Worm (Caenorhabditis elegans) whole organism, midembryonic: ENCODE results near the gene srz-20.
"Not testable (repeated sequence)": the region's sequence is repeated elsewhere in the genome, so short reads cannot be mapped to it uniquely, and the experiment has no call there.

Experiments
- T22C8.4 ChIP-seq: fragments of 200-800 bp; sonication (Bioruptor generic); IDR thresholded peaks from 2 replicates; pipeline ENCODE4 v1.3.6; 2022; ENCODE audit warnings: missing genetic modification characterization, missing compliant biosample characterization
- cog-1 ChIP-seq: sonication (generic microtip); optimal IDR thresholded peaks from 2 replicates; lab custom pipeline; 2016; ENCODE audit warnings: missing genetic modification characterization, missing compliant biosample characterization
- flt-1 ChIP-seq: fragments of 200-800 bp; sonication (Bioruptor generic); IDR thresholded peaks from 2 replicates; pipeline ENCODE4 v1.3.6; 2022; ENCODE audit warnings: missing genetic modification characterization, missing compliant biosample characterization
- klf-2 ChIP-seq: fragments of 200-800 bp; sonication (Bioruptor generic); conservative IDR thresholded peaks from 2 replicates; pipeline ENCODE4 v1.3.6; 2022; ENCODE audit warnings: missing genetic modification reagents, missing genetic modification characterization, missing compliant biosample characterization
- med-1 ChIP-seq: sonication (generic microtip); optimal IDR thresholded peaks from 2 replicates; lab custom pipeline; 2017; ENCODE audit warnings: missing genetic modification characterization, mild to moderate bottlenecking, missing compliant biosample characterization, antibody characterized with exemption, missing genetic modification reagents; ENCODE audit not compliant: insufficient read depth
- ref-1 ChIP-seq: fragments of 200-800 bp; sonication (Bioruptor generic); conservative IDR thresholded peaks from 2 replicates; pipeline ENCODE4 v1.3.6; 2022; ENCODE audit warnings: missing genetic modification reagents, missing genetic modification characterization, missing compliant biosample characterization
- tab-1 ChIP-seq: fragments of 200-800 bp; sonication (Bioruptor generic); IDR thresholded peaks from 2 replicates; pipeline ENCODE4 v1.3.6; 2022; ENCODE audit warnings: missing genetic modification characterization, missing compliant biosample characterization
- ztf-23 ChIP-seq: fragments of 200-800 bp; sonication (Bioruptor generic); IDR thresholded peaks from 2 replicates; pipeline ENCODE4 v1.3.6; 2022; ENCODE audit warnings: missing genetic modification reagents, missing genetic modification characterization, missing compliant biosample characterization
- ztf-29 ChIP-seq: fragments of 200-800 bp; sonication (Bioruptor generic); IDR thresholded peaks from 2 replicates; pipeline ENCODE4 v1.3.6; 2022; ENCODE audit warnings: missing genetic modification reagents, missing genetic modification characterization, missing compliant biosample characterization

The srz-20 gene

ce11 chrIV:3907506-3908188, 7.7 kb upstream of the srz-20 start, which contains the start of the genes F56D6.22 and F56D6.12:
Gene F56D6.22 (minus strand): TSS chrIV:3907606.
Gene F56D6.12 (plus strand): TSS chrIV:3908138.
- no peak for TF ChIP-seq flt-1 (GFP tag; lab: Robert Waterston, UW)
- TF ChIP-seq ztf-29 (GFP tag; lab: Robert Waterston, UW) = no peak
- no peak for TF ChIP-seq ref-1 (GFP tag; lab: Robert Waterston, UW)
- no peak for TF ChIP-seq ztf-23 (GFP tag; lab: Robert Waterston, UW)
- no peak for TF ChIP-seq T22C8.4 (GFP tag; lab: Robert Waterston, UW)
- no peak for TF ChIP-seq tab-1 (GFP tag; lab: Robert Waterston, UW)

ce11 chrIV:3909114-3909513, 6.3 kb upstream of the srz-20 start, which contains the start of gene F56D6.13:
Gene F56D6.13 (plus strand): TSS chrIV:3909414.
- no peak for TF ChIP-seq ztf-29 (GFP tag; lab: Robert Waterston, UW)

ce11 chrIV:3911848-3912247, 3.5 kb upstream of the srz-20 start, which contains the start of gene F56D6.18:
Gene F56D6.18 (minus strand): TSS chrIV:3911948.
- TF ChIP-seq cog-1 (tag; lab: Kevin White, UChicago); ztf-29 (GFP tag; lab: Robert Waterston, UW); T22C8.4 (GFP tag; lab: Robert Waterston, UW): not testable (repeated sequence)

- TF ChIP-seq tab-1 (GFP tag; lab: Robert Waterston, UW) (no peak), flt-1 (GFP tag; lab: Robert Waterston, UW) (no peak), klf-2 (no peak), cog-1 (tag; lab: Kevin White, UChicago) (no peak), ztf-23 (GFP tag; lab: Robert Waterston, UW) (no peak), med-1 (GFP tag; lab: Kevin White, UChicago) (no peak), ztf-29 (GFP tag; lab: Robert Waterston, UW) (no peak), ref-1 (GFP tag; lab: Robert Waterston, UW) (no peak), T22C8.4 (GFP tag; lab: Robert Waterston, UW) (no peak)
Observed at ce11 chrIV:3912598-3912997, 2.8 kb upstream of the srz-20 start, which contains the start of gene F56D6.20. Gene F56D6.20 (plus strand): TSS chrIV:3912898.

ce11 chrIV:3914462-3914861, 934 bp upstream of the srz-20 start, which contains the start of gene F56D6.19:
Gene F56D6.19 (plus strand): TSS chrIV:3914762.
- TF ChIP-seq flt-1 (GFP tag; lab: Robert Waterston, UW) = no peak
- no peak for TF ChIP-seq med-1 (GFP tag; lab: Kevin White, UChicago)
- TF ChIP-seq cog-1 (tag; lab: Kevin White, UChicago) = no peak
- no peak for TF ChIP-seq ztf-23 (GFP tag; lab: Robert Waterston, UW)
- TF ChIP-seq T22C8.4 (GFP tag; lab: Robert Waterston, UW) = no peak
- no peak for TF ChIP-seq ztf-29 (GFP tag; lab: Robert Waterston, UW)
- no peak for TF ChIP-seq tab-1 (GFP tag; lab: Robert Waterston, UW)
- no peak for TF ChIP-seq ref-1 (GFP tag; lab: Robert Waterston, UW)
- no peak for TF ChIP-seq klf-2

ce11 chrIV:3917405-3917804, 2.0 kb downstream of the srz-20 start, which contains the start of gene F56D6.14:
Gene F56D6.14 (plus strand): TSS chrIV:3917705.
- TF ChIP-seq ztf-29 (GFP tag; lab: Robert Waterston, UW) (no peak), ref-1 (GFP tag; lab: Robert Waterston, UW) (no peak), cog-1 (tag; lab: Kevin White, UChicago) (no peak), tab-1 (GFP tag; lab: Robert Waterston, UW) (no peak), med-1 (GFP tag; lab: Kevin White, UChicago) (no peak), flt-1 (GFP tag; lab: Robert Waterston, UW) (no peak), T22C8.4 (GFP tag; lab: Robert Waterston, UW) (no peak), klf-2 (no peak), ztf-23 (GFP tag; lab: Robert Waterston, UW) (no peak)

ce11 chrIV:3918160-3918559, 2.8 kb downstream of the srz-20 start, which contains the start of gene F56D6.23:
Gene F56D6.23 (plus strand): TSS chrIV:3918460.
- TF ChIP-seq tab-1 (GFP tag; lab: Robert Waterston, UW) (no peak), T22C8.4 (GFP tag; lab: Robert Waterston, UW) (no peak), flt-1 (GFP tag; lab: Robert Waterston, UW) (no peak), klf-2 (no peak), med-1 (GFP tag; lab: Kevin White, UChicago) (no peak), ztf-29 (GFP tag; lab: Robert Waterston, UW) (no peak), cog-1 (tag; lab: Kevin White, UChicago) (no peak), ztf-23 (GFP tag; lab: Robert Waterston, UW) (no peak), ref-1 (GFP tag; lab: Robert Waterston, UW) (no peak)

ce11 chrIV:3919506-3919905, 4.1 kb downstream of the srz-20 start, which contains the start of gene srz-19:
Gene srz-19 (plus strand): TSS chrIV:3919806.
- TF ChIP-seq ref-1 (GFP tag; lab: Robert Waterston, UW) = no peak
- TF ChIP-seq cog-1 (tag; lab: Kevin White, UChicago) = no peak
- no peak for TF ChIP-seq flt-1 (GFP tag; lab: Robert Waterston, UW)
- TF ChIP-seq tab-1 (GFP tag; lab: Robert Waterston, UW) = no peak
- no peak for TF ChIP-seq ztf-29 (GFP tag; lab: Robert Waterston, UW)
- TF ChIP-seq klf-2 = no peak
- no peak for TF ChIP-seq ztf-23 (GFP tag; lab: Robert Waterston, UW)
- no peak for TF ChIP-seq T22C8.4 (GFP tag; lab: Robert Waterston, UW)
- TF ChIP-seq med-1 (GFP tag; lab: Kevin White, UChicago) = no peak

ce11 chrIV:3921898-3922297, 6.5 kb downstream of the srz-20 start, which contains the start of gene clec-67:
Gene clec-67 (plus strand): TSS chrIV:3922165.
- TF ChIP-seq med-1 (GFP tag; lab: Kevin White, UChicago) (no peak), cog-1 (tag; lab: Kevin White, UChicago) (no peak), ref-1 (GFP tag; lab: Robert Waterston, UW) (no peak), tab-1 (GFP tag; lab: Robert Waterston, UW) (no peak), flt-1 (GFP tag; lab: Robert Waterston, UW) (no peak), klf-2 (no peak), ztf-29 (GFP tag; lab: Robert Waterston, UW) (no peak), ztf-23 (GFP tag; lab: Robert Waterston, UW) (no peak)
